Fruit fly (Drosophila melanogaster) whole organism, embryonic: Measurements from ENCODE around the gene CkIIalpha-i3.

ENCODE experiments used
- Aef1 ChIP-seq: fragments of 200-800 bp; sonication (Bioruptor generic); IDR thresholded peaks from 3 replicates; pipeline ENCODE4 v1.3.6; 2022; ENCODE audit warnings: missing biosample characterization, missing genetic modification characterization
- Atf-2 ChIP-seq: fragments of 200-800 bp; sonication (Bioruptor generic); optimal IDR thresholded peaks from 2 replicates; lab custom pipeline; 2016; ENCODE audit warnings: missing biosample characterization, missing genetic modification characterization
- CG10462 ChIP-seq: fragments of 200-800 bp; sonication (Bioruptor generic); optimal IDR thresholded peaks from 2 replicates; lab custom pipeline; 2016; ENCODE audit warnings: missing biosample characterization, missing genetic modification characterization
- CG10543 ChIP-seq: fragments of 200-800 bp; sonication (Bioruptor generic); optimal IDR thresholded peaks from 3 replicates; lab custom pipeline; 2017; ENCODE audit warnings: missing biosample characterization, mild to moderate bottlenecking, missing genetic modification characterization, moderate library complexity
- CG10565 ChIP-seq: fragments of 200-800 bp; sonication (Bioruptor generic); optimal IDR thresholded peaks from 3 replicates; lab custom pipeline; 2016; ENCODE audit warnings: missing biosample characterization, mild to moderate bottlenecking, missing genetic modification characterization
- CG10654 ChIP-seq: fragments of 200-800 bp; sonication (Bioruptor generic); optimal IDR thresholded peaks from 2 replicates; lab custom pipeline; 2016; ENCODE audit warnings: missing biosample characterization, missing genetic modification characterization
- CG12744 ChIP-seq: fragments of 200-800 bp; sonication (Bioruptor generic); optimal IDR thresholded peaks from 2 replicates; lab custom pipeline; 2016; ENCODE audit warnings: missing biosample characterization, missing genetic modification characterization
- CG16813 ChIP-seq: fragments of 200-800 bp; sonication (Bioruptor generic); IDR thresholded peaks from 3 replicates; pipeline ENCODE4 v1.3.6; 2022; ENCODE audit warnings: missing biosample characterization, missing genetic modification characterization; ENCODE audit not compliant: partially characterized antibody
- CG17568 ChIP-seq: fragments of 200-800 bp; sonication (Bioruptor generic); optimal IDR thresholded peaks from 2 replicates; lab custom pipeline; 2018; ENCODE audit warnings: missing biosample characterization, mild to moderate bottlenecking, missing genetic modification characterization, moderate library complexity
- CG18476 ChIP-seq: fragments of 200-800 bp; sonication (Bioruptor generic); optimal IDR thresholded peaks from 2 replicates; lab custom pipeline; 2016; ENCODE audit warnings: missing biosample characterization, mild to moderate bottlenecking, missing genetic modification characterization
- CG30020 ChIP-seq: fragments of 200-800 bp; optimal IDR thresholded peaks from 2 replicates; lab custom pipeline; 2019; ENCODE audit warnings: missing biosample characterization, mild to moderate bottlenecking, missing genetic modification characterization, moderate library complexity
- CG30403 ChIP-seq: fragments of 200-800 bp; sonication (Bioruptor generic); optimal IDR thresholded peaks from 3 replicates; lab custom pipeline; 2016; ENCODE audit warnings: missing biosample characterization, missing genetic modification characterization
- CG30431 ChIP-seq: fragments of 200-800 bp; sonication (Bioruptor generic); optimal IDR thresholded peaks from 2 replicates; lab custom pipeline; 2017; ENCODE audit warnings: missing biosample characterization, missing genetic modification characterization
- CG32767 ChIP-seq: fragments of 200-800 bp; sonication (Bioruptor generic); IDR thresholded peaks from 2 replicates; pipeline ENCODE4 v1.3.6; 2022; ENCODE audit warnings: missing biosample characterization, missing genetic modification characterization
- CG4328 ChIP-seq: fragments of 200-800 bp; sonication (Bioruptor generic); optimal IDR thresholded peaks from 3 replicates; lab custom pipeline; 2017; ENCODE audit warnings: missing biosample characterization, missing genetic modification reagents, missing genetic modification characterization
- CG5953 ChIP-seq: fragments of 200-800 bp; sonication (Bioruptor generic); IDR thresholded peaks from 2 replicates; pipeline ENCODE4 v1.3.6; 2022; ENCODE audit warnings: missing biosample characterization, missing genetic modification characterization
- CG6683 ChIP-seq: fragments of 200-800 bp; sonication (Bioruptor generic); optimal IDR thresholded peaks from 2 replicates; lab custom pipeline; 2017; ENCODE audit warnings: missing biosample characterization, mild to moderate bottlenecking, missing genetic modification characterization, missing genetic modification reagents
- CG6689 ChIP-seq: fragments of 200-800 bp; sonication (Bioruptor generic); IDR thresholded peaks from 2 replicates; pipeline ENCODE4 v1.3.6; 2022; ENCODE audit warnings: missing biosample characterization, missing genetic modification characterization
- CG6854 ChIP-seq: fragments of 200-800 bp; sonication (Bioruptor generic); optimal IDR thresholded peaks from 3 replicates; lab custom pipeline; 2017; ENCODE audit warnings: missing biosample characterization, mild to moderate bottlenecking, missing genetic modification characterization
- CG8765 ChIP-seq: fragments of 200-800 bp; sonication (Bioruptor generic); IDR thresholded peaks from 2 replicates; pipeline ENCODE4 v1.3.6; 2022; ENCODE audit warnings: missing biosample characterization, missing genetic modification characterization
- CrebB ChIP-seq: fragments of 200-800 bp; sonication (Bioruptor generic); optimal IDR thresholded peaks from 3 replicates; lab custom pipeline; 2018; ENCODE audit warnings: missing biosample characterization, mild to moderate bottlenecking, missing genetic modification characterization
- Dfd ChIP-seq, 2 experiments: fragments of >200 bp; optimal IDR thresholded peaks; 2 replicates each; lab custom pipeline; 2017; ENCODE audit warnings: missing biosample characterization in 2 of 2, missing genetic modification characterization in 2 of 2
- ERR ChIP-seq: fragments of 200-800 bp; sonication (Bioruptor generic); optimal IDR thresholded peaks from 2 replicates; lab custom pipeline; 2016; ENCODE audit warnings: missing biosample characterization, missing genetic modification characterization
- Jarid2 ChIP-seq: fragments of 200-800 bp; sonication (Bioruptor generic); optimal IDR thresholded peaks from 3 replicates; lab custom pipeline; 2017; ENCODE audit warnings: mild to moderate bottlenecking, missing biosample characterization, missing genetic modification reagents, missing genetic modification characterization
- Sin3A ChIP-seq: fragments of >200 bp; optimal IDR thresholded peaks from 2 replicates; lab custom pipeline; 2018
- Sry-δ ChIP-seq: fragments of 200-800 bp; sonication (Bioruptor generic); optimal IDR thresholded peaks from 2 replicates; lab custom pipeline; 2016; ENCODE audit warnings: missing biosample characterization, missing genetic modification characterization
- Tbp ChIP-seq: fragments of >200 bp; optimal IDR thresholded peaks from 2 replicates; lab custom pipeline; 2018; ENCODE audit warnings: missing biosample characterization, missing genetic modification characterization
- ap ChIP-seq: fragments of 200-800 bp; sonication (Bioruptor generic); IDR thresholded peaks from 2 replicates; pipeline ENCODE4 v1.3.6; 2022; ENCODE audit warnings: missing biosample characterization, missing genetic modification characterization
- br ChIP-seq: fragments of >200 bp; optimal IDR thresholded peaks from 2 replicates; lab custom pipeline; 2017
- bsh ChIP-seq, 2 experiments: fragments of 200-800 bp; sonication (Bioruptor generic); optimal IDR thresholded peaks; 2 replicates each; lab custom pipeline; 2017 to 2018; ENCODE audit warnings: mild to moderate bottlenecking in 2 of 2, missing biosample characterization in 2 of 2, missing genetic modification characterization in 2 of 2, moderate library complexity in 1 of 2
- cas ChIP-seq: fragments of 200-800 bp; sonication (Bioruptor generic); IDR thresholded peaks from 2 replicates; pipeline ENCODE4 v1.3.6; 2022; ENCODE audit warnings: missing biosample characterization, missing genetic modification characterization
- chn ChIP-seq: fragments of 200-800 bp; sonication (Bioruptor generic); optimal IDR thresholded peaks from 2 replicates; lab custom pipeline; 2016; ENCODE audit warnings: missing biosample characterization, missing genetic modification characterization
- eyg ChIP-seq: fragments of 200-800 bp; sonication (Bioruptor generic); optimal IDR thresholded peaks from 3 replicates; lab custom pipeline; 2016; ENCODE audit warnings: missing biosample characterization, missing genetic modification characterization
- fd102C ChIP-seq: fragments of 200-800 bp; sonication (Bioruptor generic); optimal IDR thresholded peaks from 2 replicates; lab custom pipeline; 2018; ENCODE audit warnings: missing biosample characterization, mild to moderate bottlenecking, missing genetic modification characterization, moderate library complexity
- fru ChIP-seq: fragments of >200 bp; optimal IDR thresholded peaks from 2 replicates; lab custom pipeline; 2017
- gem ChIP-seq: fragments of 200-800 bp; sonication (Bioruptor generic); optimal IDR thresholded peaks from 2 replicates; lab custom pipeline; 2019; ENCODE audit warnings: missing biosample characterization, mild to moderate bottlenecking, missing genetic modification characterization, moderate library complexity
- grau ChIP-seq: fragments of 200-800 bp; optimal IDR thresholded peaks from 3 replicates; lab custom pipeline; 2019; ENCODE audit warnings: missing biosample characterization, mild to moderate bottlenecking, missing genetic modification characterization, moderate library complexity
- klu ChIP-seq: fragments of 200-800 bp; sonication (Bioruptor generic); IDR thresholded peaks from 2 replicates; pipeline ENCODE4 v1.3.6; 2022; ENCODE audit warnings: missing biosample characterization, missing genetic modification characterization
- nau ChIP-seq: fragments of 200-800 bp; sonication (Bioruptor generic); optimal IDR thresholded peaks from 3 replicates; lab custom pipeline; 2017; ENCODE audit warnings: missing biosample characterization, mild to moderate bottlenecking, missing genetic modification characterization, missing genetic modification reagents
- peb ChIP-seq: fragments of 200-800 bp; sonication (Bioruptor generic); IDR thresholded peaks from 2 replicates; pipeline ENCODE4 v1.3.6; 2022; ENCODE audit warnings: missing biosample characterization, missing genetic modification characterization
- pho ChIP-seq: fragments of 200-800 bp; sonication (Bioruptor generic); optimal IDR thresholded peaks from 2 replicates; lab custom pipeline; 2016; ENCODE audit warnings: missing biosample characterization, missing genetic modification characterization
- pnt ChIP-seq: fragments of 200-800 bp; sonication (Bioruptor generic); optimal IDR thresholded peaks from 3 replicates; lab custom pipeline; 2016; ENCODE audit warnings: missing biosample characterization, missing genetic modification characterization
- prd ChIP-seq, 3 experiments: fragments of >200 bp in 2 of 3; fragments of 200-800 bp in 1 of 3; sonication (Bioruptor generic) in 1 of 3; optimal IDR thresholded peaks in 2 of 3; IDR thresholded peaks in 1 of 3; 2 replicates in 2 of 3; 3 replicates in 1 of 3; pipeline versions ENCODE4 v1.3.6 to Lab custom; 2017 to 2022; ENCODE audit warnings: missing biosample characterization in 1 of 3, missing genetic modification characterization in 1 of 3
- row ChIP-seq: fragments of 200-800 bp; sonication (Bioruptor generic); IDR thresholded peaks from 3 replicates; pipeline ENCODE4 v1.3.6; 2022; ENCODE audit warnings: missing biosample characterization, missing genetic modification characterization
- slp2 ChIP-seq: fragments of 200-800 bp; sonication (Bioruptor generic); optimal IDR thresholded peaks from 2 replicates; lab custom pipeline; 2016; ENCODE audit warnings: missing biosample characterization, missing genetic modification characterization
- tgo ChIP-seq: fragments of 200-800 bp; sonication (Bioruptor generic); IDR thresholded peaks from 3 replicates; pipeline ENCODE4 v1.3.6; 2022; ENCODE audit warnings: missing biosample characterization, missing genetic modification characterization
- ttk ChIP-seq: fragments of 200-800 bp; sonication (Bioruptor generic); IDR thresholded peaks from 2 replicates; pipeline ENCODE4 v2.1.2; 2022; ENCODE audit warnings: missing biosample characterization, missing genetic modification characterization
- twi ChIP-seq: fragments of 200-800 bp; optimal IDR thresholded peaks from 2 replicates; lab custom pipeline; 2019; ENCODE audit warnings: missing biosample characterization, mild to moderate bottlenecking, missing genetic modification characterization, moderate library complexity
- usp ChIP-seq: fragments of >200 bp; optimal IDR thresholded peaks from 2 replicates; lab custom pipeline; 2017; ENCODE audit warnings: missing biosample characterization, missing genetic modification characterization
- wor ChIP-seq: fragments of 200-800 bp; sonication (Bioruptor generic); IDR thresholded peaks from 2 replicates; pipeline ENCODE4 v1.3.6; 2022; ENCODE audit warnings: missing biosample characterization, missing genetic modification characterization
- z ChIP-seq: fragments of 200-800 bp; sonication (Bioruptor generic); IDR thresholded peaks from 3 replicates; pipeline ENCODE4 v1.3.6; 2022; ENCODE audit warnings: missing biosample characterization, missing genetic modification characterization

Gene CkIIalpha-i3

DNA sequence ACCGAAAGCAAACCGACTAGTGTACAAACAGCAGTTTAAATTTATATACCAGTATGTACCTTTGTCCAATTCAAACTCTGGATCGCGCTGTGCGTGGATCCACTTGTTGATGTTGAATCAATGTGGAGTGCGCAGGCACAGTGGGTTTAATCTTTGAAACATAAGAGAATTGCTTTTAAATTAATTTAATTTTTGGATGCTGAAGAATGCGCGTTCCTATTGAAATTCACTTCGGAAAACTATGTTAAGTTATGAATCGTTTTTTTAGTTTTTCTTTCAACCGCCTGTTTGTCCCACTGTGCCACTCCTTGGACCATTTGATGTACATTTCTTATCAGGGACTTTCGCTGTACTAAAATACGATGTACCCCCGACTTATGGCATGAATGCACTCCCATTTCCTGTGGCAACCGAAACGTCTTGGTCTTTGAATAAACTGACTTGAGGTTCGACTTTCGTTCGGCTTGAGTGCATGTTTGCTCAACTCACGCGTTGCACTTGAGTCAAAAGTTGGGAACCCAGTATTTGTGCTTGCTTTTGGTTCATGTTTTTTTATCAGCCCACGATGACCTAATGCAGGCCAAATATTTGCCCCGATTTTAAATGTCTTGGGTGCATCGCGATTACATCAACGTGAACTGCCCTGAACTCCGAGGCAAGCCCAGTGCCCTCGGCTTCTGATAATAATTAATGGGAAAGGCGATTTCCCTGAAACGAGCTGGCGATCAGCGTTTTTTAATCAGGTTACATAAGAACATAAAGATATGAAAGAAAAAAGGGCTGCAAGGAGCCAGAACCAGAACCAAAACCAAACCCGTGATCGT is 14.3 kb upstream of the CkIIalpha-i3 start (continued):
- TF ChIP-seq cas (peak; percentile 38; the same call in 1 of the 2 replicates), chn (peak; percentile 94), CG6854 (GFP tag; lab: Kevin White, UChicago) (peak; percentile 65), peb (peak; percentile 96), CG10543 (GFP tag; lab: Kevin White, UChicago) (peak; percentile 54), pho (GFP tag; lab: Kevin White, UChicago) (peak; percentile 51), CG16813 (GFP tag; lab: Robert Waterston, UW) (no peak), row (GFP tag; lab: Robert Waterston, UW) (peak; percentile 90), CG12744 (peak; percentile 81), Tbp (GFP tag; lab: Kevin White, UChicago) (no peak), nau (GFP tag; lab: Kevin White, UChicago) (peak; percentile 89), eyg (peak; percentile 85), gem (peak; percentile 97), Dfd (GFP tag; optimal IDR thresholded peaks at IDR 0.05; lab: Kevin White, UChicago) (no peak), usp (GFP tag; lab: Kevin White, UChicago) (no peak), ttk (GFP tag; lab: Robert Waterston, UW) (peak; percentile 89), CG30403 (GFP tag; lab: Kevin White, UChicago) (peak; percentile 94), twi (tag; lab: Kevin White, UChicago) (peak; percentile 92), br (lab: Kevin White, UChicago) (no peak), CG4328 (peak; percentile 75), fru (lab: Kevin White, UChicago) (no peak), CG5953 (GFP tag; lab: Robert Waterston, UW) (peak; percentile 82), CG10565 (GFP tag; lab: Kevin White, UChicago) (peak; percentile 90), pnt (GFP tag; lab: Kevin White, UChicago) (peak; percentile 95), z (GFP tag; lab: Robert Waterston, UW) (peak; percentile 71), CG17568 (GFP tag; lab: Kevin White, UChicago) (peak; percentile 88), ap (GFP tag; lab: Robert Waterston, UW) (peak; percentile 90), ERR (GFP tag; lab: Kevin White, UChicago) (peak; percentile 75), CG8765 (GFP tag; lab: Robert Waterston, UW) (peak; percentile 96), wor (GFP tag; lab: Robert Waterston, UW) (peak; percentile 82), CG32767 (GFP tag; lab: Robert Waterston, UW) (peak; percentile 92), CG6683 (GFP tag; lab: Kevin White, UChicago) (peak; percentile 62), CG30431 (GFP tag; lab: Kevin White, UChicago) (peak; percentile 91), prd (optimal IDR thresholded peaks at IDR 0.05; lab: Kevin White, UChicago) (no peak), prd (GFP tag; IDR thresholded peaks at IDR 0.05; lab: Robert Waterston, UW) (peak; percentile 98), Aef1 (GFP tag; lab: Robert Waterston, UW) (peak; percentile 79), grau (tag; lab: Kevin White, UChicago) (peak; percentile 87), bsh (GFP tag; optimal IDR thresholded peaks at IDR 0.05; lab: Kevin White, UChicago) (peak; percentile 82 to 98), Sin3A (no peak), Sry-δ (GFP tag; lab: Kevin White, UChicago) (peak; percentile 54), CrebB (peak; percentile 82), fd102C (peak; percentile 95), CG6689 (peak; percentile 95), Atf-2 (GFP tag; lab: Kevin White, UChicago) (peak; percentile 96), CG10462 (peak; percentile 94), tgo (GFP tag; lab: Robert Waterston, UW) (peak; percentile 90), CG30020 (tag; lab: Kevin White, UChicago) (peak; percentile 77), CG18476 (GFP tag; lab: Kevin White, UChicago) (peak; percentile 90), CG10654 (GFP tag; lab: Kevin White, UChicago) (peak; percentile 87), slp2 (peak; percentile 96), Jarid2 (GFP tag; lab: Kevin White, UChicago) (peak; percentile 76), klu (GFP tag; lab: Robert Waterston, UW) (peak; percentile 49; the same call in 1 of the 2 replicates)
